Worm (Caenorhabditis elegans) whole organism, L1 larva: ENCODE results near the gene aakg-5.

Experiments
- F16B12.6 ChIP-seq: fragments of 150-350 bp; optimal IDR thresholded peaks from 2 replicates; lab custom pipeline; 2014; ENCODE audit warnings: missing biosample characterization, missing genetic modification characterization
- aha-1 ChIP-seq: fragments of 150-350 bp; optimal IDR thresholded peaks from 2 replicates; lab custom pipeline; 2014; ENCODE audit warnings: missing biosample characterization, missing genetic modification characterization
- aly-2 ChIP-seq: fragments of 150-350 bp; optimal IDR thresholded peaks from 2 replicates; lab custom pipeline; 2014; ENCODE audit warnings: missing biosample characterization, missing genetic modification characterization
- ceh-82 ChIP-seq, 3 experiments: fragments of 150-350 bp in 1 of 3; sonication (generic microtip) in 2 of 3; optimal IDR thresholded peaks; 2 replicates each; lab custom pipeline; 2014 to 2017; ENCODE audit warnings: missing biosample characterization in 3 of 3, missing genetic modification characterization in 3 of 3
- ces-1 ChIP-seq: fragments of 150-350 bp; optimal IDR thresholded peaks from 2 replicates; lab custom pipeline; 2014; ENCODE audit warnings: missing biosample characterization, missing genetic modification reagents, missing genetic modification characterization
- efl-1 ChIP-seq, 4 experiments: fragments of 150-350 bp; optimal IDR thresholded peaks in 3 of 4; peaks in 1 of 4; 1 replicate in 1 of 4; 2 replicates in 3 of 4; lab custom pipeline; 2014; ENCODE audit warnings: missing biosample characterization in 2 of 4, missing genetic modification characterization in 2 of 4, missing genetic modification reagents in 2 of 4
- efl-3 ChIP-seq: fragments of 200-800 bp; sonication (Bioruptor generic); optimal IDR thresholded peaks from 2 replicates; lab custom pipeline; 2018; ENCODE audit warnings: mild to moderate bottlenecking, missing genetic modification characterization, missing compliant biosample characterization
- egl-27 ChIP-seq, 2 experiments: fragments of 150-350 bp in 1 of 2; sonication (generic microtip); optimal IDR thresholded peaks; 3 replicates each; lab custom pipeline; 2017 to 2018; ENCODE audit warnings: missing biosample characterization in 2 of 2, missing genetic modification characterization in 2 of 2, missing genetic modification reagents in 2 of 2
- elt-3 ChIP-seq, 6 experiments: fragments of 150-350 bp in 1 of 6; sonication (generic microtip); optimal IDR thresholded peaks; 2 replicates each; lab custom pipeline; 2017 to 2018; ENCODE audit warnings: missing biosample characterization in 6 of 6, missing genetic modification characterization in 6 of 6, inconsistent platforms in 1 of 6
- fkh-10 ChIP-seq: sonication (generic microtip); optimal IDR thresholded peaks from 2 replicates; lab custom pipeline; 2017; ENCODE audit warnings: missing biosample characterization, missing genetic modification reagents, missing genetic modification characterization
- fkh-4 ChIP-seq: sonication (generic microtip); optimal IDR thresholded peaks from 2 replicates; lab custom pipeline; 2016; ENCODE audit warnings: missing compliant biosample characterization, missing genetic modification characterization, borderline replicate concordance
- grh-1 ChIP-seq: fragments of 200-800 bp; sonication (Bioruptor generic); IDR thresholded peaks from 2 replicates; pipeline ENCODE4 v1.3.6; 2022; ENCODE audit warnings: missing genetic modification reagents, missing genetic modification characterization, missing compliant biosample characterization
- hlh-4 ChIP-seq: sonication (generic microtip); optimal IDR thresholded peaks from 2 replicates; lab custom pipeline; 2016; ENCODE audit warnings: mild to moderate bottlenecking, missing genetic modification characterization, missing compliant biosample characterization
- hpl-2 ChIP-seq: fragments of 150-350 bp; optimal IDR thresholded peaks from 2 replicates; lab custom pipeline; 2014; ENCODE audit warnings: missing biosample characterization, missing genetic modification reagents, missing genetic modification characterization
- irx-1 ChIP-seq: sonication (generic microtip); optimal IDR thresholded peaks from 2 replicates; lab custom pipeline; 2016; ENCODE audit warnings: missing genetic modification characterization, missing compliant biosample characterization
- jun-1 ChIP-seq: fragments of 150-350 bp; optimal IDR thresholded peaks from 2 replicates; lab custom pipeline; 2014; ENCODE audit warnings: missing biosample characterization, missing genetic modification reagents, missing genetic modification characterization
- lin-13 ChIP-seq: fragments of 150-350 bp; optimal IDR thresholded peaks from 2 replicates; lab custom pipeline; 2014; ENCODE audit warnings: missing biosample characterization, missing genetic modification reagents, missing genetic modification characterization
- lin-14 ChIP-seq: fragments of 200-800 bp; sonication (Bioruptor generic); optimal IDR thresholded peaks from 2 replicates; lab custom pipeline; 2018; ENCODE audit warnings: mild to moderate bottlenecking, missing genetic modification characterization, moderate library complexity, missing compliant biosample characterization
- lin-15B ChIP-seq: fragments of 150-350 bp; sonication (generic microtip); optimal IDR thresholded peaks from 3 replicates; lab custom pipeline; 2014; ENCODE audit warnings: missing biosample characterization, missing genetic modification characterization
- lin-35 ChIP-seq, 2 experiments: fragments of 150-350 bp; optimal IDR thresholded peaks; 2 replicates each; lab custom pipeline; 2014; ENCODE audit warnings: missing biosample characterization in 2 of 2, missing genetic modification characterization in 2 of 2, missing genetic modification reagents in 2 of 2
- lir-3 ChIP-seq: sonication (generic microtip); optimal IDR thresholded peaks from 2 replicates; lab custom pipeline; 2016; ENCODE audit warnings: mild to moderate bottlenecking, missing genetic modification characterization, moderate library complexity, missing compliant biosample characterization; ENCODE audit not compliant: poor library complexity
- mef-2 ChIP-seq: fragments of 150-350 bp; optimal IDR thresholded peaks from 2 replicates; lab custom pipeline; 2014; ENCODE audit warnings: missing biosample characterization, missing genetic modification characterization
- nhr-11 ChIP-seq: fragments of 150-350 bp; optimal IDR thresholded peaks from 2 replicates; lab custom pipeline; 2014; ENCODE audit warnings: missing biosample characterization, missing genetic modification characterization
- nhr-28 ChIP-seq: fragments of 150-350 bp; optimal IDR thresholded peaks from 2 replicates; lab custom pipeline; 2014; ENCODE audit warnings: missing biosample characterization, missing genetic modification characterization
- nhr-47 ChIP-seq: sonication (generic microtip); optimal IDR thresholded peaks from 2 replicates; lab custom pipeline; 2016; ENCODE audit warnings: mild to moderate bottlenecking, missing genetic modification characterization, moderate library complexity, missing compliant biosample characterization
- nhr-71 ChIP-seq: sonication (generic microtip); optimal IDR thresholded peaks from 2 replicates; lab custom pipeline; 2016; ENCODE audit warnings: mild to moderate bottlenecking, missing genetic modification characterization, moderate library complexity, missing compliant biosample characterization
- nhr-76 ChIP-seq: sonication (generic microtip); optimal IDR thresholded peaks from 2 replicates; lab custom pipeline; 2017; ENCODE audit warnings: missing biosample characterization, missing genetic modification characterization
- nhr-85 ChIP-seq: sonication (generic microtip); peaks from one replicate; lab custom pipeline; 2016; ENCODE audit warnings: missing genetic modification characterization, inconsistent platforms, missing compliant biosample characterization
- pag-3 ChIP-seq: sonication (generic microtip); optimal IDR thresholded peaks from 2 replicates; lab custom pipeline; 2017; ENCODE audit warnings: missing genetic modification characterization, mild to moderate bottlenecking, missing compliant biosample characterization, antibody characterized with exemption, borderline replicate concordance; ENCODE audit not compliant: insufficient read depth
- pax-3 ChIP-seq: fragments of 200-800 bp; sonication (Bioruptor generic); optimal IDR thresholded peaks from 2 replicates; lab custom pipeline; 2018; ENCODE audit warnings: mild to moderate bottlenecking, missing genetic modification characterization, moderate library complexity, missing compliant biosample characterization
- pqm-1 ChIP-seq: sonication (generic microtip); optimal IDR thresholded peaks from 3 replicates; lab custom pipeline; 2017; ENCODE audit warnings: missing biosample characterization, missing genetic modification characterization
- rnt-1 ChIP-seq: sonication (generic microtip); optimal IDR thresholded peaks from 2 replicates; lab custom pipeline; 2016; ENCODE audit warnings: mild to moderate bottlenecking, missing genetic modification characterization, moderate library complexity, missing compliant biosample characterization
- skn-1 ChIP-seq: fragments of 150-350 bp; optimal IDR thresholded peaks from 2 replicates; lab custom pipeline; 2014; ENCODE audit warnings: missing biosample characterization, missing genetic modification characterization
- snpc-4 ChIP-seq: fragments of 150-350 bp; optimal IDR thresholded peaks from 2 replicates; lab custom pipeline; 2014; ENCODE audit warnings: missing biosample characterization, missing genetic modification characterization
- sox-4 ChIP-seq: sonication (generic microtip); optimal IDR thresholded peaks from 2 replicates; lab custom pipeline; 2016; ENCODE audit warnings: missing genetic modification characterization, missing compliant biosample characterization
- unc-62 ChIP-seq: fragments of 150-350 bp; optimal IDR thresholded peaks from 2 replicates; lab custom pipeline; 2014; ENCODE audit warnings: missing biosample characterization, missing genetic modification reagents, missing genetic modification characterization
- vab-15 ChIP-seq: sonication (generic microtip); optimal IDR thresholded peaks from 2 replicates; lab custom pipeline; 2017; ENCODE audit warnings: missing genotype, mild to moderate bottlenecking, missing genetic modification characterization, missing compliant biosample characterization
- zag-1 ChIP-seq: fragments of 150-350 bp; optimal IDR thresholded peaks from 2 replicates; lab custom pipeline; 2014; ENCODE audit warnings: missing biosample characterization, missing genetic modification characterization
- ztf-11 ChIP-seq, 2 experiments: sonication (generic microtip); optimal IDR thresholded peaks; 2 replicates each; lab custom pipeline; 2016 to 2017; ENCODE audit warnings: missing genetic modification characterization in 2 of 2, missing biosample characterization in 1 of 2, missing compliant biosample characterization in 1 of 2
- ztf-4 ChIP-seq: fragments of 150-350 bp; optimal IDR thresholded peaks from 2 replicates; lab custom pipeline; 2014; ENCODE audit warnings: missing biosample characterization, missing genetic modification characterization

aakg-5 gene

ce11 chrII:9984866-9985336 is 10.0 kb upstream of the aakg-5 start (continued):
- TF ChIP-seq elt-3 (tag; optimal IDR thresholded peaks at IDR 0.05; lab: Kevin White, UChicago), result no peak
- peak; percentile 35 to 59 for TF ChIP-seq efl-1 (optimal IDR thresholded peaks at IDR 0.05; lab: Kevin White, UChicago)
- TF ChIP-seq efl-1 (GFP tag; optimal IDR thresholded peaks at IDR 0.05 in 1 of 2; lab: Kevin White, UChicago), result peak; percentile 52 to 80
- TF ChIP-seq fkh-4 (tag; lab: Kevin White, UChicago), result no peak
- TF ChIP-seq nhr-11 (tag; lab: Kevin White, UChicago), result peak; percentile 85
- no peak for TF ChIP-seq efl-3
- no peak for TF ChIP-seq pqm-1 (tag; lab: Kevin White, UChicago)
- TF ChIP-seq ceh-82 (tag; optimal IDR thresholded peaks at IDR 0.05; lab: Kevin White, UChicago), result peak in 2 of 3 experiments; percentile 2 to 25
- TF ChIP-seq fkh-10 (GFP tag; lab: Kevin White, UChicago), result peak; percentile 43
- peak; percentile 49 for TF ChIP-seq irx-1 (tag; lab: Kevin White, UChicago)
- peak; percentile 38; the same call in 1 of the 2 replicates for TF ChIP-seq grh-1 (GFP tag; lab: Robert Waterston, UW)
- peak; percentile 68 for TF ChIP-seq rnt-1 (tag; lab: Kevin White, UChicago)
- peak; percentile 15 for TF ChIP-seq ztf-4 (tag; lab: Kevin White, UChicago)
- peak; percentile 22 for TF ChIP-seq lin-15B
- TF ChIP-seq unc-62 (GFP tag; lab: Kevin White, UChicago), result no peak
- no peak for TF ChIP-seq jun-1 (tag; lab: Kevin White, UChicago)
- peak in 1 of 2 experiments; percentile 1 for TF ChIP-seq ztf-11 (tag; optimal IDR thresholded peaks at IDR 0.05; lab: Kevin White, UChicago)
- no peak for TF ChIP-seq ces-1 (GFP tag; lab: Kevin White, UChicago)
- no peak for TF ChIP-seq hpl-2
- no peak for TF ChIP-seq vab-15 (tag; lab: Kevin White, UChicago)
- TF ChIP-seq pax-3 (tag; lab: Kevin White, UChicago), result no peak
- TF ChIP-seq lir-3 (tag; lab: Kevin White, UChicago), result peak; percentile 8
- no peak for TF ChIP-seq aha-1 (tag; lab: Kevin White, UChicago)
- TF ChIP-seq zag-1 (tag; lab: Kevin White, UChicago), result peak; percentile 3
- TF ChIP-seq sox-4 (tag; lab: Kevin White, UChicago), result no peak
- peak; percentile 85 for TF ChIP-seq nhr-71 (tag; lab: Kevin White, UChicago)
- TF ChIP-seq nhr-76 (tag; lab: Kevin White, UChicago), result no peak
- peak; percentile 32 to 43 for TF ChIP-seq egl-27 (tag; optimal IDR thresholded peaks at IDR 0.05; lab: Kevin White, UChicago)
- peak; percentile 37 for TF ChIP-seq pag-3
- TF ChIP-seq nhr-28 (tag; lab: Kevin White, UChicago), result no peak
- peak; percentile 67 for TF ChIP-seq nhr-47 (tag; lab: Kevin White, UChicago)
- TF ChIP-seq lin-35 (GFP tag; optimal IDR thresholded peaks at IDR 0.05; lab: Kevin White, UChicago), result peak in 1 of 2 experiments; percentile 61
- TF ChIP-seq skn-1, result no peak
- TF ChIP-seq aly-2 (tag; lab: Kevin White, UChicago), result no peak
- peak; percentile 33 for TF ChIP-seq lin-13 (GFP tag; lab: Kevin White, UChicago)
- no peak for TF ChIP-seq hlh-4 (tag; lab: Kevin White, UChicago)
- no peak for TF ChIP-seq F16B12.6 (tag; lab: Kevin White, UChicago)
- TF ChIP-seq mef-2 (tag; lab: Kevin White, UChicago), result no peak
- peak; percentile 4 for TF ChIP-seq snpc-4 (tag; lab: Kevin White, UChicago)

DNA sequence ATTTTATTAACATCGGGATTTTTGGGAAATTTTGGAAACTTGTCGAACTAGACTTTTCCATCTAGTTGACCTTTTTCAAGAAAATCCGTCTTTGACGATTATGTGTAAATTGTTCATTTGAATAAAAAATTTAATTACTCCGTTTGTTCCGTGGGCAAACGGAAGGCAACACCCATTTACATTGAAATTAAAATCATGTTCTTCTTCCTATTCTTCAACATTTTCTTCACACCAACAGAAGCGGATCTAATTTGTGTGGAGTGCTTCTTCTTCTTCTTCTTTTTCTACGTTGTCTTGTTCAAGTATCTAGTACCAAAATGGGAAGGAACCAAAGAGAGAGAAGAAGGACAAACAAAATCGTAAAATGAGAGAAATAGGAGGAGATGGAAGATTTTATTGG is 7.5 kb upstream of the aakg-5 start:
- TF ChIP-seq nhr-85 (tag; lab: Kevin White, UChicago) (no peak), lin-14 (peak; percentile 23)
